Worm (Caenorhabditis elegans) whole organism, L2 larva: ENCODE data around the gene str-10.
A peak's percentile ranks its signal among the peaks of the same experiment; 100 is the strongest.
"Not testable (repeated sequence)": the region's sequence is repeated elsewhere in the genome, so short reads cannot be mapped to it uniquely, and the experiment has no call there.

ENCODE experiments used
- C34F6.9 ChIP-seq: fragments of 150-350 bp; optimal IDR thresholded peaks from 2 replicates; lab custom pipeline; 2014; ENCODE audit warnings: missing biosample characterization, missing genetic modification characterization
- F13H6.1 ChIP-seq: sonication (generic microtip); optimal IDR thresholded peaks from 2 replicates; lab custom pipeline; 2016; ENCODE audit warnings: missing genetic modification characterization, missing compliant biosample characterization
- R02D3.7 ChIP-seq: fragments of 150-350 bp; optimal IDR thresholded peaks from 2 replicates; lab custom pipeline; 2014; ENCODE audit warnings: missing biosample characterization, missing genetic modification characterization
- Y55F3AM.14 ChIP-seq: fragments of 200-800 bp; sonication (Bioruptor generic); optimal IDR thresholded peaks from 2 replicates; lab custom pipeline; 2018; ENCODE audit warnings: mild to moderate bottlenecking, missing genetic modification characterization, missing compliant biosample characterization
- alr-1 ChIP-seq: fragments of 150-350 bp; optimal IDR thresholded peaks from 2 replicates; lab custom pipeline; 2014; ENCODE audit warnings: missing biosample characterization, missing genetic modification characterization
- aly-2 ChIP-seq: fragments of 150-350 bp; optimal IDR thresholded peaks from 2 replicates; lab custom pipeline; 2014; ENCODE audit warnings: missing biosample characterization, missing genetic modification characterization
- ama-1 ChIP-seq: fragments of 150-350 bp; optimal IDR thresholded peaks from 2 replicates; lab custom pipeline; 2018; ENCODE audit warnings: inconsistent platforms
- blmp-1 ChIP-seq: sonication (generic microtip); optimal IDR thresholded peaks from 2 replicates; lab custom pipeline; 2017; ENCODE audit warnings: missing genetic modification characterization, mild to moderate bottlenecking, missing compliant biosample characterization, antibody characterized with exemption, moderate library complexity; ENCODE audit not compliant: insufficient read depth
- ceh-16 ChIP-seq: fragments of 150-350 bp; optimal IDR thresholded peaks from 2 replicates; lab custom pipeline; 2014; ENCODE audit warnings: missing biosample characterization, missing genetic modification characterization
- crh-2 ChIP-seq: sonication (generic microtip); optimal IDR thresholded peaks from 2 replicates; lab custom pipeline; 2017; ENCODE audit warnings: missing biosample characterization, missing genetic modification characterization
- egl-27 ChIP-seq: sonication (generic microtip); optimal IDR thresholded peaks from 3 replicates; lab custom pipeline; 2017; ENCODE audit warnings: missing biosample characterization, missing genetic modification reagents, missing genetic modification characterization
- fos-1 ChIP-seq: fragments of 150-350 bp; optimal IDR thresholded peaks from 2 replicates; lab custom pipeline; 2014; ENCODE audit warnings: missing biosample characterization, missing genetic modification characterization
- gmeb-1 ChIP-seq: fragments of 150-350 bp; optimal IDR thresholded peaks from 2 replicates; lab custom pipeline; 2014; ENCODE audit warnings: missing biosample characterization, missing genetic modification characterization
- lin-11 ChIP-seq: fragments of 150-350 bp; sonication (generic microtip); optimal IDR thresholded peaks from 2 replicates; lab custom pipeline; 2014; ENCODE audit warnings: missing biosample characterization, missing genetic modification characterization, inconsistent platforms, mixed read lengths
- lin-13 ChIP-seq: fragments of 150-350 bp; optimal IDR thresholded peaks from 2 replicates; lab custom pipeline; 2014; ENCODE audit warnings: missing biosample characterization, missing genetic modification reagents, missing genetic modification characterization
- lin-39 ChIP-seq: fragments of 150-350 bp; optimal IDR thresholded peaks from 2 replicates; lab custom pipeline; 2014; ENCODE audit warnings: missing biosample characterization, missing genetic modification reagents, missing genetic modification characterization
- lsy-2 ChIP-seq, 2 experiments: fragments of 150-350 bp in 1 of 2; sonication (generic microtip) in 1 of 2; optimal IDR thresholded peaks; 2 replicates each; lab custom pipeline; 2014 to 2017; ENCODE audit warnings: missing biosample characterization in 2 of 2, missing genetic modification characterization in 2 of 2
- mab-5 ChIP-seq: fragments of 150-350 bp; optimal IDR thresholded peaks from 2 replicates; lab custom pipeline; 2014; ENCODE audit warnings: missing biosample characterization, missing genetic modification characterization
- mbf-1 ChIP-seq: sonication (generic microtip); optimal IDR thresholded peaks from 2 replicates; lab custom pipeline; 2017; ENCODE audit warnings: missing biosample characterization, missing genetic modification characterization
- mdl-1 ChIP-seq, 2 experiments: fragments of 150-350 bp in 1 of 2; sonication (generic microtip) in 1 of 2; optimal IDR thresholded peaks; 2 replicates each; lab custom pipeline; 2017; ENCODE audit warnings: missing biosample characterization in 2 of 2, missing genetic modification characterization in 2 of 2
- nhr-10 ChIP-seq: sonication (generic microtip); optimal IDR thresholded peaks from 2 replicates; lab custom pipeline; 2017; ENCODE audit warnings: missing biosample characterization, missing genetic modification characterization
- nhr-11 ChIP-seq: fragments of 150-350 bp; optimal IDR thresholded peaks from 2 replicates; lab custom pipeline; 2014; ENCODE audit warnings: missing biosample characterization, missing genetic modification characterization
- nhr-129 ChIP-seq: fragments of 150-350 bp; optimal IDR thresholded peaks from 2 replicates; lab custom pipeline; 2014; ENCODE audit warnings: missing biosample characterization, missing genetic modification characterization
- nhr-21 ChIP-seq: fragments of 150-350 bp; optimal IDR thresholded peaks from 2 replicates; lab custom pipeline; 2014; ENCODE audit warnings: missing biosample characterization, missing genetic modification characterization
- nhr-23 ChIP-seq: fragments of 150-350 bp; optimal IDR thresholded peaks from 2 replicates; lab custom pipeline; 2014; ENCODE audit warnings: missing biosample characterization, missing genetic modification reagents, missing genetic modification characterization
- nhr-237 ChIP-seq: fragments of 150-350 bp; optimal IDR thresholded peaks from 2 replicates; lab custom pipeline; 2014; ENCODE audit warnings: missing biosample characterization, missing genetic modification characterization
- nhr-25 ChIP-seq: fragments of 150-350 bp; sonication (generic microtip); optimal IDR thresholded peaks from 3 replicates; lab custom pipeline; 2014; ENCODE audit warnings: missing biosample characterization, missing genetic modification characterization
- nhr-6 ChIP-seq: fragments of 150-350 bp; optimal IDR thresholded peaks from 2 replicates; lab custom pipeline; 2014; ENCODE audit warnings: missing biosample characterization, missing genetic modification characterization
- nhr-77 ChIP-seq: fragments of 150-350 bp; optimal IDR thresholded peaks from 2 replicates; lab custom pipeline; 2014; ENCODE audit warnings: missing biosample characterization, missing genetic modification characterization
- peb-1 ChIP-seq: fragments of 150-350 bp; optimal IDR thresholded peaks from 2 replicates; lab custom pipeline; 2014; ENCODE audit warnings: missing biosample characterization, missing genetic modification characterization
- sem-4 ChIP-seq: fragments of 150-350 bp; optimal IDR thresholded peaks from 2 replicates; lab custom pipeline; 2014; ENCODE audit warnings: missing biosample characterization, missing genetic modification reagents, missing genetic modification characterization
- skn-1 ChIP-seq: sonication (generic microtip); optimal IDR thresholded peaks from 2 replicates; lab custom pipeline; 2017; ENCODE audit warnings: missing biosample characterization, missing genetic modification characterization
- sma-3 ChIP-seq: sonication (generic microtip); optimal IDR thresholded peaks from 2 replicates; lab custom pipeline; 2016; ENCODE audit warnings: missing genetic modification reagents, missing genetic modification characterization, missing compliant biosample characterization
- sma-9 ChIP-seq, 2 experiments: fragments of 150-350 bp in 1 of 2; sonication (generic microtip) in 1 of 2; optimal IDR thresholded peaks; 2 replicates each; lab custom pipeline; 2014 to 2016; ENCODE audit warnings: missing genetic modification characterization in 2 of 2, mild to moderate bottlenecking in 1 of 2, missing biosample characterization in 1 of 2, missing compliant biosample characterization in 1 of 2, missing genetic modification reagents in 1 of 2, moderate library complexity in 1 of 2
- snpc-4 ChIP-seq: fragments of 150-350 bp; optimal IDR thresholded peaks from 2 replicates; lab custom pipeline; 2014; ENCODE audit warnings: missing biosample characterization, missing genetic modification characterization
- unc-55 ChIP-seq: fragments of 150-350 bp; sonication (generic microtip); optimal IDR thresholded peaks from 3 replicates; lab custom pipeline; 2014; ENCODE audit warnings: missing biosample characterization, missing genetic modification reagents, missing genetic modification characterization
- zag-1 ChIP-seq: fragments of 150-350 bp; optimal IDR thresholded peaks from 2 replicates; lab custom pipeline; 2014; ENCODE audit warnings: missing biosample characterization, missing genetic modification characterization
- ztf-11 ChIP-seq: sonication (generic microtip); optimal IDR thresholded peaks from 2 replicates; lab custom pipeline; 2017; ENCODE audit warnings: missing biosample characterization, missing genetic modification characterization
- ztf-4 ChIP-seq: fragments of 150-350 bp; optimal IDR thresholded peaks from 2 replicates; lab custom pipeline; 2014; ENCODE audit warnings: missing biosample characterization, missing genetic modification characterization

str-10 gene

DNA sequence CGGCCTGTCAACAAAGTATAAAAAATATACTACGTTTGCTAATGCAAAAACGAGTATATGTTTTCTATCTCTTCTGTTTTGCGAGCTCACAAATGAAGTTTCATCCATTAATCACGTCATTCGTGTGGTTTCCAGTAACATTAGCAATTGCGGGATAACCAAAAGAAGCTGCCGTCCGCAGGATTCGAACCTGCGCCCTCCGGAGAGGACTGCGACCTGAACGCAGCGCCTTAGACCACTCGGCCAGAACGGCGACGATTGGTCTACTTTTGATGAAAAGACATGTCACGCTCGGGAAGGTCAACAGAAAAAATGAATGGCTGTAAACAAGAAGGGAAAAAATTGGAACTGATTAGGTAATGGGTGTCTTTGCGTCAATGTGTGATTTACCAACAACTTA, 43.6 kb upstream of the str-10 start (continued):
- TF ChIP-seq nhr-25 (no peak), gmeb-1 (tag; lab: Kevin White, UChicago) (peak; percentile 1), skn-1 (tag; lab: Kevin White, UChicago) (no peak), blmp-1 (no peak), unc-55 (GFP tag; lab: Kevin White, UChicago) (no peak), snpc-4 (tag; lab: Kevin White, UChicago) (no peak), alr-1 (tag; lab: Kevin White, UChicago) (no peak), ztf-4 (no peak), F13H6.1 (peak; percentile 17)

ce11 chrX:13041830-13042229, 40.6 kb upstream of the str-10 start:
- no peak for TF ChIP-seq aly-2 (tag; lab: Kevin White, UChicago)
- no peak for TF ChIP-seq nhr-21 (tag; lab: Kevin White, UChicago)
- TF ChIP-seq fos-1 (tag; lab: Kevin White, UChicago), result no peak
- no peak for TF ChIP-seq R02D3.7 (tag; lab: Kevin White, UChicago)
- TF ChIP-seq lin-11 (tag; lab: Kevin White, UChicago), result no peak
- no peak for TF ChIP-seq nhr-23 (tag; lab: Kevin White, UChicago)
- no peak for TF ChIP-seq nhr-6 (tag; lab: Kevin White, UChicago)
- TF ChIP-seq peb-1 (tag; lab: Kevin White, UChicago), result no peak
- TF ChIP-seq crh-2 (tag; lab: Kevin White, UChicago), result no peak
- no peak for TF ChIP-seq mdl-1 (tag; optimal IDR thresholded peaks at IDR 0.05; lab: Kevin White, UChicago)
- no peak for TF ChIP-seq alr-1 (tag; lab: Kevin White, UChicago)
- TF ChIP-seq mab-5 (tag; lab: Kevin White, UChicago), result no peak
- no peak for TF ChIP-seq snpc-4 (tag; lab: Kevin White, UChicago)
- TF ChIP-seq Y55F3AM.14, result no peak
- no peak for TF ChIP-seq nhr-129 (tag; lab: Kevin White, UChicago)
- no peak for TF ChIP-seq ama-1
- no peak for TF ChIP-seq lsy-2 (tag; optimal IDR thresholded peaks at IDR 0.05; lab: Kevin White, UChicago)
- no peak for TF ChIP-seq nhr-237 (tag; lab: Kevin White, UChicago)
- no peak for TF ChIP-seq lin-13 (GFP tag; lab: Kevin White, UChicago)

- peak; percentile 90 for TF ChIP-seq lin-13 (GFP tag; lab: Kevin White, UChicago)
- peak; percentile 37 for TF ChIP-seq nhr-77 (tag; lab: Kevin White, UChicago)
- peak; percentile 23 for TF ChIP-seq blmp-1
- peak in 1 of 2 experiments; percentile 26 for TF ChIP-seq mdl-1 (tag; optimal IDR thresholded peaks at IDR 0.05; lab: Kevin White, UChicago)
- TF ChIP-seq nhr-6 (tag; lab: Kevin White, UChicago), result peak; percentile 55
- TF ChIP-seq mab-5 (tag; lab: Kevin White, UChicago), result peak; percentile 48
- TF ChIP-seq nhr-10, result peak; percentile 40
- TF ChIP-seq lin-39 (tag; lab: Kevin White, UChicago), result peak; percentile 8
- peak; percentile 84 for TF ChIP-seq F13H6.1
- peak; percentile 84 for TF ChIP-seq fos-1 (tag; lab: Kevin White, UChicago)
- TF ChIP-seq nhr-21 (tag; lab: Kevin White, UChicago), result peak; percentile 86
- peak; percentile 92 for TF ChIP-seq nhr-129 (tag; lab: Kevin White, UChicago)
- peak; percentile 38 for TF ChIP-seq mbf-1 (tag; lab: Kevin White, UChicago)
- TF ChIP-seq sma-9 (GFP tag; optimal IDR thresholded peaks at IDR 0.05; lab: Kevin White, UChicago), result peak; percentile 91
- not testable (repeated sequence) for TF ChIP-seq sma-9 (tag; optimal IDR thresholded peaks at IDR 0.05; lab: Kevin White, UChicago)
- peak; percentile 80 for TF ChIP-seq C34F6.9 (tag; lab: Kevin White, UChicago)
- TF ChIP-seq lin-11 (tag; lab: Kevin White, UChicago), result peak; percentile 85
- peak; percentile 84 for TF ChIP-seq crh-2 (tag; lab: Kevin White, UChicago)
- peak; percentile 77 for TF ChIP-seq gmeb-1 (tag; lab: Kevin White, UChicago)
- peak; percentile 69 to 81 for TF ChIP-seq lsy-2 (tag; optimal IDR thresholded peaks at IDR 0.05; lab: Kevin White, UChicago)
- TF ChIP-seq ztf-4, result peak; percentile 71
- peak; percentile 76 for TF ChIP-seq zag-1 (tag; lab: Kevin White, UChicago)
- TF ChIP-seq unc-55 (GFP tag; lab: Kevin White, UChicago), result peak; percentile 93
- peak; percentile 86 for TF ChIP-seq sma-3 (GFP tag; lab: Kevin White, UChicago)
- TF ChIP-seq Y55F3AM.14, result peak; percentile 66
- TF ChIP-seq skn-1 (tag; lab: Kevin White, UChicago), result peak; percentile 42
- TF ChIP-seq ztf-11, result peak; percentile 43
- TF ChIP-seq nhr-11 (tag; lab: Kevin White, UChicago), result peak; percentile 67
- peak; percentile 69 for TF ChIP-seq sem-4 (tag; lab: Kevin White, UChicago)
- peak; percentile 39 for TF ChIP-seq ceh-16
- TF ChIP-seq egl-27, result peak; percentile 81
Observed at ce11 chrX:13046324-13046723, 36.1 kb upstream of the str-10 start.
